Worm (Caenorhabditis elegans) whole organism, early embryonic: Measurements from ENCODE around the gene F33A8.7.

Experiments used
- B0310.2 ChIP-seq: sonication (generic microtip); optimal IDR thresholded peaks from 2 replicates; lab custom pipeline; 2016; ENCODE audit warnings: mild to moderate bottlenecking, missing genetic modification characterization, missing compliant biosample characterization
- F13C5.2 ChIP-seq: sonication (generic microtip); optimal IDR thresholded peaks from 2 replicates; lab custom pipeline; 2017; ENCODE audit warnings: mild to moderate bottlenecking, missing genetic modification characterization, inconsistent platforms, missing compliant biosample characterization
- aly-1 ChIP-seq: sonication (generic microtip); optimal IDR thresholded peaks from 2 replicates; lab custom pipeline; 2016; ENCODE audit warnings: missing genetic modification characterization, missing compliant biosample characterization
- ama-1 ChIP-seq: fragments of 150-350 bp; optimal IDR thresholded peaks from 2 replicates; lab custom pipeline; 2014
- ceh-13 ChIP-seq: fragments of 200-800 bp; sonication (Bioruptor generic); optimal IDR thresholded peaks from 2 replicates; lab custom pipeline; 2018; ENCODE audit warnings: mild to moderate bottlenecking, missing genetic modification characterization, missing compliant biosample characterization
- ceh-36 ChIP-seq: sonication (generic microtip); optimal IDR thresholded peaks from 2 replicates; lab custom pipeline; 2016; ENCODE audit warnings: missing genetic modification characterization, inconsistent platforms, missing compliant biosample characterization
- ets-7 ChIP-seq: sonication (generic microtip); optimal IDR thresholded peaks from 2 replicates; lab custom pipeline; 2016; ENCODE audit warnings: missing genotype, missing genetic modification characterization, missing compliant biosample characterization
- flt-1 ChIP-seq: fragments of 200-800 bp; sonication (Bioruptor generic); IDR thresholded peaks from 2 replicates; pipeline ENCODE4 v1.3.6; 2022; ENCODE audit warnings: missing genetic modification characterization, missing compliant biosample characterization
- hmbx-1 ChIP-seq: sonication (generic microtip); optimal IDR thresholded peaks from 2 replicates; lab custom pipeline; 2016; ENCODE audit warnings: mild to moderate bottlenecking, missing genetic modification characterization, missing compliant biosample characterization
- scrt-1 ChIP-seq: fragments of 200-800 bp; sonication (Bioruptor generic); IDR thresholded peaks from 2 replicates; pipeline ENCODE4 v1.3.6; 2022; ENCODE audit warnings: missing genetic modification characterization, missing compliant biosample characterization
- sea-1 ChIP-seq: fragments of 200-800 bp; sonication (Bioruptor generic); conservative IDR thresholded peaks from 2 replicates; pipeline ENCODE4 v1.3.6; 2022; ENCODE audit warnings: missing genetic modification characterization, missing compliant biosample characterization
- tbx-37 ChIP-seq: fragments of 200-800 bp; sonication (Bioruptor generic); conservative IDR thresholded peaks from 2 replicates; pipeline ENCODE4 v1.3.6; 2022; ENCODE audit warnings: missing genetic modification reagents, missing genetic modification characterization, missing compliant biosample characterization
- tra-4 ChIP-seq: sonication (generic microtip); optimal IDR thresholded peaks from 2 replicates; lab custom pipeline; 2017; ENCODE audit warnings: missing genetic modification characterization, missing compliant biosample characterization

DNA sequence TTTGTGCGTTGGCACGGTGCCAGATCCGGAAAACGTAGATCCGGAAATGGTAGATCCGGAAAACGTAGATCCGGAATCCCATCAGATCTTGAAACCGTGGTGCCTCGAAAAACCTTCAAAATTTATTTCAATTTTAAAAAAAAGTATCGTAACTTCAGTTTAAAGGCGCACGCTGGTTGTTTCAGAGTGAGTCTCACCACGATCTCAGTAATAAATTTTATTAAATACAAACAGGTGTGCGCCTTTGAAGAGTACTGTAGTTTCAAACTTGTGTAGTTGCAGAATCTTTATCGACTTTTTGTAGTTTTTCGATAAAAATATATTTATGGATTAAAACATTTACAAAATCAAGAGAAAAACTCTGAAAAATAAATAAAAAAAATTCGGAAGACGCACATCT lies 25.2 kb upstream of the F33A8.7 start:
- no peak for TF ChIP-seq aly-1 (tag; lab: Kevin White, UChicago)
- no peak for TF ChIP-seq ceh-36 (tag; lab: Kevin White, UChicago)
- TF ChIP-seq ama-1, result no peak
- no peak for TF ChIP-seq ceh-13
- no peak for TF ChIP-seq sea-1 (GFP tag; lab: Robert Waterston, UW)
- no peak for TF ChIP-seq ets-7 (tag; lab: Kevin White, UChicago)
- no peak for TF ChIP-seq flt-1 (GFP tag; lab: Robert Waterston, UW)
- TF ChIP-seq hmbx-1 (tag; lab: Kevin White, UChicago), result no peak
- TF ChIP-seq B0310.2, result no peak
- no peak for TF ChIP-seq tra-4 (tag; lab: Kevin White, UChicago)
- no peak for TF ChIP-seq tbx-37
- no peak for TF ChIP-seq scrt-1 (GFP tag; lab: Robert Waterston, UW)
- TF ChIP-seq F13C5.2 (tag; lab: Kevin White, UChicago), result no peak
